Worm (Caenorhabditis elegans): ENCODE measurements around the gene ari-2.

ce11 chrIV:5519044-5519443 lies 31.9 kb upstream of the ari-2 start:
- no peak for TF ChIP-seq flt-1 (GFP tag; IDR thresholded peaks at IDR 0.05)
- no peak for TF ChIP-seq ama-1 (optimal IDR thresholded peaks at IDR 0.05)
- no peak for TF ChIP-seq pes-1 (GFP tag; IDR thresholded peaks at IDR 0.05)
- no peak for TF ChIP-seq F13C5.2 (tag; optimal IDR thresholded peaks at IDR 0.05)
- TF ChIP-seq tbx-37 (GFP tag; conservative IDR thresholded peaks at IDR 0.05): no peak
- no peak for TF ChIP-seq tra-4 (tag; optimal IDR thresholded peaks at IDR 0.05)
- TF ChIP-seq ets-7 (tag; optimal IDR thresholded peaks at IDR 0.05): no peak
